Worm (Caenorhabditis elegans) whole organism, L4/young adult: ENCODE measurements around the gene F47C12.6.

ENCODE experiments used
- W03F9.2 ChIP-seq: fragments of 150-350 bp; optimal IDR thresholded peaks from 2 replicates; lab custom pipeline; 2014; ENCODE audit warnings: missing biosample characterization, missing genetic modification characterization
- dao-5 ChIP-seq: sonication (generic microtip); optimal IDR thresholded peaks from 2 replicates; lab custom pipeline; 2016; ENCODE audit warnings: missing genotype, missing genetic modification characterization, moderate library complexity, missing compliant biosample characterization
- him-1 ChIP-seq: sonication (generic microtip); optimal IDR thresholded peaks from 2 replicates; lab custom pipeline; 2016; ENCODE audit warnings: missing genotype, missing genetic modification reagents, missing genetic modification characterization, missing compliant biosample characterization

DNA sequence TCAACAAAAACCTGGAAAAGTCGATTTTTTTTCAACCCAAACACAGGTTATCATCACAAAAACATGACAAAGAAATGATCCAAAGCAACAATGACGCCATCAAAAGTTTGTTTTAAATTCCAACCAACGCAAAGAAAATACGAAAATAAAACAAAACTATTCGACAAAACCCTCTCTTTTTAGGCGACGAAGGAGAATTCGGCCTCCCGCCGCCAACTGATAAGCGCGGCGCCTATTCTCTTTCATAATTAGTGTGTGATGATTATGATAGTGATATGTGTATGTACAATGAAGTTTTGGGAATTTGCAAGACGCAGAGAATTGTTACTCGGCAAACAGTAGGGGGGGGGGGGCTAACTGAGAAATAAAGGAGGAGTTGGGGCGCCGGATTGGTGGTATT, 36.1 kb upstream of the F47C12.6 start:
- TF ChIP-seq W03F9.2 (tag; lab: Kevin White, UChicago) (no peak), dao-5 (tag; lab: Kevin White, UChicago) (no peak), him-1 (no peak)
